Worm (Caenorhabditis elegans): ENCODE results near the gene C36C5.12.

DNA sequence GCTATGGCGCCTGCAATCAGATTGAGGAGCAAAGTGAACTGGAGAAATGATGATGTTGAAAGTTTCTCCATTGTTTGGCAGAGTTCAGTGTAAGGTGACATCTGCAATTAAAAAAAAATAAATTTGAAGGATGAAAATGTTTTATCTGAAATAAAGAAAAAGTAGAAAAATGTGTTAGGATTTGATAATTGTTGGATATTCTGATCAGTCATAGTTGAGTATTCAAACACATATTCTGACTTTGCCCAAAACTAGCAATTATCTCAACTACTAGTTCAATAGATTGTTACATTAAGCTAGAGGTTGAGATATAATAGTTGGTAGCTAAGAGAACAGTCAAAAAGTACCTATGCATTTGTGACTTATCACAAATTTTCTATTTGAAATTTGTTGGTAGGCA lies 14.7 kb downstream of the C36C5.12 start, which contains the start of gene srab-10:
- TF ChIP-seq ama-1 (optimal IDR thresholded peaks at IDR 0.05) (no peak), hmbx-1 (tag; optimal IDR thresholded peaks at IDR 0.05) (no peak), sea-1 (GFP tag; conservative IDR thresholded peaks at IDR 0.05) (no peak), tbx-11 (GFP tag; IDR thresholded peaks at IDR 0.05) (no peak), aly-1 (tag; optimal IDR thresholded peaks at IDR 0.05) (no peak), ceh-13 (GFP tag; optimal IDR thresholded peaks at IDR 0.05) (no peak), scrt-1 (GFP tag; IDR thresholded peaks at IDR 0.05) (no peak), tbx-37 (GFP tag; conservative IDR thresholded peaks at IDR 0.05) (no peak), pes-1 (GFP tag; IDR thresholded peaks at IDR 0.05) (no peak), flt-1 (GFP tag; IDR thresholded peaks at IDR 0.05) (no peak), hnd-1 (tag; optimal IDR thresholded peaks at IDR 0.05) (no peak), ets-7 (tag; optimal IDR thresholded peaks at IDR 0.05) (no peak), F13C5.2 (tag; optimal IDR thresholded peaks at IDR 0.05) (no peak), ceh-36 (tag; optimal IDR thresholded peaks at IDR 0.05) (no peak)

Data from whole organism, early embryonic.